Fruit fly (Drosophila melanogaster): Measurements from ENCODE around the gene CG32110.

dm6 chr3L:12772740-12773686 lies 35.5 kb upstream of the CG32110 start, which contains the start of gene Hip1:
- no peak for TF ChIP-seq CG17568 (GFP tag; optimal IDR thresholded peaks at IDR 0.05)
- TF ChIP-seq CG9727 (GFP tag; optimal IDR thresholded peaks at IDR 0.05), result no peak
- no peak for TF ChIP-seq CG14667 (GFP tag; IDR thresholded peaks at IDR 0.05)
- TF ChIP-seq ems (GFP tag; optimal IDR thresholded peaks at IDR 0.05), result no peak
- no peak for TF ChIP-seq CTCF (GFP tag; optimal IDR thresholded peaks at IDR 0.05)
- TF ChIP-seq gt (GFP tag; IDR thresholded peaks at IDR 0.05), result no peak
- TF ChIP-seq CG2712 (tag; optimal IDR thresholded peaks at IDR 0.05), result no peak
- TF ChIP-seq Neu2 (GFP tag; optimal IDR thresholded peaks at IDR 0.05; ENCODE audit: borderline replicate concordance), result no peak

Data from whole organism, embryonic.